ENCODE assay signal across 1 fruit fly cellular context in genomic region chr3L:21832203-21833160, dm6.
TF ChIP-seq lines count a peak whose summit lies in the region.

TSS of gene CG7148 (minus strand) at chr3L:21832253.
TSS of gene Nopp140 (plus strand) at chr3L:21832774.

TF ChIP-seq in whole organism, embryonic, 481 proteins besides CTCF, POLR2A, EP300 and RAD21 (continued from another document and continues in another):
- TF ChIP-seq pzg (GFP tag; optimal IDR thresholded peaks at IDR 0.05; lab: Kevin White, UChicago): peak; percentile 91
- peak; percentile 69 for TF ChIP-seq Xrp1 (GFP tag; IDR thresholded peaks at IDR 0.05; lab: Robert Waterston, UW)
- no peak for TF ChIP-seq pita (GFP tag; optimal IDR thresholded peaks at IDR 0.05; lab: Kevin White, UChicago)
- peak; percentile 71 for TF ChIP-seq mirr (GFP tag; optimal IDR thresholded peaks at IDR 0.05; lab: Kevin White, UChicago)
- TF ChIP-seq Hr51 (GFP tag; optimal IDR thresholded peaks at IDR 0.05; lab: Kevin White, UChicago): peak; percentile 52 to 59
- no peak for TF ChIP-seq hbn (GFP tag; IDR thresholded peaks at IDR 0.05; lab: Robert Waterston, UW; ENCODE audit: partially characterized antibody)
- TF ChIP-seq CG12104 (GFP tag; optimal IDR thresholded peaks at IDR 0.05; lab: Kevin White, UChicago): no peak
- TF ChIP-seq emc (GFP tag; optimal IDR thresholded peaks at IDR 0.05; lab: Kevin White, UChicago): peak; percentile 51
- peak; percentile 46 for TF ChIP-seq nom (GFP tag; optimal IDR thresholded peaks at IDR 0.05; lab: Kevin White, UChicago)
- TF ChIP-seq nau (GFP tag; optimal IDR thresholded peaks at IDR 0.05; lab: Kevin White, UChicago): no peak
- TF ChIP-seq CG4854 (GFP tag; optimal IDR thresholded peaks at IDR 0.05; lab: Kevin White, UChicago): peak; percentile 46
- TF ChIP-seq wor (GFP tag; IDR thresholded peaks at IDR 0.05; lab: Robert Waterston, UW): no peak
- TF ChIP-seq croc (GFP tag; conservative IDR thresholded peaks at IDR 0.05; lab: Robert Waterston, UW): no peak
- no peak for TF ChIP-seq cg (GFP tag; optimal IDR thresholded peaks at IDR 0.05; lab: Kevin White, UChicago)
- TF ChIP-seq Doc3 (GFP tag; IDR thresholded peaks at IDR 0.05; lab: Robert Waterston, UW; ENCODE audit: partially characterized antibody): no peak
- TF ChIP-seq CG6854 (GFP tag; optimal IDR thresholded peaks at IDR 0.05; lab: Kevin White, UChicago): no peak
- peak; percentile 13; the same call in 1 of the 3 replicates for TF ChIP-seq C15 (GFP tag; IDR thresholded peaks at IDR 0.05; lab: Robert Waterston, UW)
- peak; percentile 27 for TF ChIP-seq Dad (GFP tag; optimal IDR thresholded peaks at IDR 0.05; lab: Kevin White, UChicago)
- no peak for TF ChIP-seq Lpt (GFP tag; optimal IDR thresholded peaks at IDR 0.05; lab: Kevin White, UChicago)
- TF ChIP-seq Sox100B (GFP tag; optimal IDR thresholded peaks at IDR 0.05; lab: Kevin White, UChicago): peak; percentile 3
- TF ChIP-seq CG3995 (GFP tag; optimal IDR thresholded peaks at IDR 0.05; lab: Kevin White, UChicago): peak; percentile 13
- TF ChIP-seq CG8281 (tag; optimal IDR thresholded peaks at IDR 0.05; lab: Kevin White, UChicago): peak; percentile 13
- TF ChIP-seq CG3407 (GFP tag; optimal IDR thresholded peaks at IDR 0.05; lab: Kevin White, UChicago): peak; percentile 2
- no peak for TF ChIP-seq Elba2 (GFP tag; optimal IDR thresholded peaks at IDR 0.05; lab: Kevin White, UChicago)
- peak; percentile 76 for TF ChIP-seq CG4820 (GFP tag; optimal IDR thresholded peaks at IDR 0.05; lab: Kevin White, UChicago)
- TF ChIP-seq sob (GFP tag; IDR thresholded peaks at IDR 0.05; lab: Robert Waterston, UW): peak; percentile 80
- peak; percentile 39; the same call in 1 of the 2 replicates for TF ChIP-seq CG13287 (GFP tag; IDR thresholded peaks at IDR 0.05; lab: Robert Waterston, UW; ENCODE audit: partially characterized antibody)
- no peak for TF ChIP-seq CG2678 (tag; optimal IDR thresholded peaks at IDR 0.05; lab: Kevin White, UChicago)
- peak; percentile 81 for TF ChIP-seq trem (tag; optimal IDR thresholded peaks at IDR 0.05; lab: Kevin White, UChicago)
- no peak for TF ChIP-seq CG10959 (GFP tag; IDR thresholded peaks at IDR 0.05; lab: Robert Waterston, UW)
- no peak for TF ChIP-seq h (optimal IDR thresholded peaks at IDR 0.05; lab: Kevin White, UChicago)
- TF ChIP-seq pum (GFP tag; optimal IDR thresholded peaks at IDR 0.05; lab: Kevin White, UChicago): peak; percentile 47
- TF ChIP-seq sens-2 (GFP tag; IDR thresholded peaks at IDR 0.05; lab: Robert Waterston, UW): no peak
- no peak for TF ChIP-seq Doc2 (GFP tag; IDR thresholded peaks at IDR 0.05; lab: Robert Waterston, UW)
- no peak for TF ChIP-seq CG11093 (GFP tag; IDR thresholded peaks at IDR 0.05; lab: Robert Waterston, UW)
- peak; percentile 70 for TF ChIP-seq CG12942 (GFP tag; optimal IDR thresholded peaks at IDR 0.05; lab: Kevin White, UChicago)
- peak; percentile 67 for TF ChIP-seq CG9817 (tag; optimal IDR thresholded peaks at IDR 0.05; lab: Kevin White, UChicago)
- no peak for TF ChIP-seq usp (GFP tag; optimal IDR thresholded peaks at IDR 0.05; lab: Kevin White, UChicago)
- TF ChIP-seq Dll (GFP tag; IDR thresholded peaks at IDR 0.05; lab: Robert Waterston, UW; ENCODE audit: partially characterized antibody): 0 out of 4 replicates have a peak, but pooled peaks have one; percentile 35
- TF ChIP-seq D19B (GFP tag; optimal IDR thresholded peaks at IDR 0.05; lab: Kevin White, UChicago): peak; percentile 33
- TF ChIP-seq wdn (GFP tag; IDR thresholded peaks at IDR 0.05; lab: Robert Waterston, UW): peak; percentile 61
- peak; percentile 9 for TF ChIP-seq CG13123 (GFP tag; optimal IDR thresholded peaks at IDR 0.05; lab: Kevin White, UChicago)
- peak; percentile 42 for TF ChIP-seq dmrt11E (tag; optimal IDR thresholded peaks at IDR 0.05; lab: Kevin White, UChicago)
- TF ChIP-seq CG5245 (GFP tag; optimal IDR thresholded peaks at IDR 0.05; lab: Kevin White, UChicago): peak; percentile 69
- TF ChIP-seq tgo (GFP tag; IDR thresholded peaks at IDR 0.05; lab: Robert Waterston, UW): peak; percentile 59
- no peak for TF ChIP-seq Hr39 (optimal IDR thresholded peaks at IDR 0.05; lab: Kevin White, UChicago)
- no peak for TF ChIP-seq D (optimal IDR thresholded peaks at IDR 0.05; lab: Kevin White, UChicago)
- peak; percentile 25 for TF ChIP-seq D (GFP tag; optimal IDR thresholded peaks at IDR 0.05; lab: Kevin White, UChicago)
- TF ChIP-seq sr (GFP tag; IDR thresholded peaks at IDR 0.05; lab: Robert Waterston, UW): peak; percentile 8; the same call in 1 of the 3 replicates
- TF ChIP-seq ac (GFP tag; optimal IDR thresholded peaks at IDR 0.05; lab: Kevin White, UChicago): no peak
- peak; percentile 10 for TF ChIP-seq CG12744 (GFP tag; optimal IDR thresholded peaks at IDR 0.05; lab: Kevin White, UChicago)
- TF ChIP-seq jumu (GFP tag; optimal IDR thresholded peaks at IDR 0.05; lab: Kevin White, UChicago): peak; percentile 51
- peak; percentile 76 for TF ChIP-seq CG9609 (GFP tag; optimal IDR thresholded peaks at IDR 0.05; lab: Kevin White, UChicago)
- TF ChIP-seq Mad (GFP tag; optimal IDR thresholded peaks at IDR 0.05; lab: Kevin White, UChicago): peak; percentile 54
- TF ChIP-seq CG6654 (GFP tag; optimal IDR thresholded peaks at IDR 0.05; lab: Kevin White, UChicago): no peak
- peak; percentile 16 for TF ChIP-seq CG4707 (GFP tag; optimal IDR thresholded peaks at IDR 0.05; lab: Kevin White, UChicago)
- TF ChIP-seq lmd (GFP tag; IDR thresholded peaks at IDR 0.05; lab: Robert Waterston, UW): peak; percentile 66; the same call in 1 of the 2 replicates
- no peak for TF ChIP-seq inv (GFP tag; IDR thresholded peaks at IDR 0.05; lab: Robert Waterston, UW; ENCODE audit: partially characterized antibody)
- peak; percentile 85 for TF ChIP-seq slbo (GFP tag; IDR thresholded peaks at IDR 0.05; lab: Robert Waterston, UW)
- TF ChIP-seq Oli (tag; optimal IDR thresholded peaks at IDR 0.05; lab: Kevin White, UChicago): peak; percentile 32
- TF ChIP-seq HmgZ (tag; optimal IDR thresholded peaks at IDR 0.05; lab: Kevin White, UChicago): peak; percentile 83
- peak; percentile 10 for TF ChIP-seq slp2 (GFP tag; optimal IDR thresholded peaks at IDR 0.05; lab: Kevin White, UChicago)
- peak; percentile 68 for TF ChIP-seq her (GFP tag; optimal IDR thresholded peaks at IDR 0.05; lab: Kevin White, UChicago)
- peak; percentile 63 for TF ChIP-seq unpg (GFP tag; optimal IDR thresholded peaks at IDR 0.05; lab: Kevin White, UChicago)
- no peak for TF ChIP-seq nerfin-2 (GFP tag; IDR thresholded peaks at IDR 0.05; lab: Robert Waterston, UW; ENCODE audit: partially characterized antibody)
- TF ChIP-seq maf-S (GFP tag; optimal IDR thresholded peaks at IDR 0.05; lab: Kevin White, UChicago): peak; percentile 45
- TF ChIP-seq dysf (GFP tag; IDR thresholded peaks at IDR 0.05; lab: Robert Waterston, UW): peak; percentile 69
- peak; percentile 53 for TF ChIP-seq CG10147 (GFP tag; optimal IDR thresholded peaks at IDR 0.05; lab: Kevin White, UChicago)
- no peak for TF ChIP-seq ap (GFP tag; IDR thresholded peaks at IDR 0.05; lab: Robert Waterston, UW)
- TF ChIP-seq Lhr (GFP tag; optimal IDR thresholded peaks at IDR 0.05; lab: Kevin White, UChicago): peak; percentile 32
- TF ChIP-seq Poxn (GFP tag; IDR thresholded peaks at IDR 0.05; lab: Robert Waterston, UW): no peak
- no peak for TF ChIP-seq NK7.1 (GFP tag; optimal IDR thresholded peaks at IDR 0.05; lab: Kevin White, UChicago)
- TF ChIP-seq crol (GFP tag; IDR thresholded peaks at IDR 0.05; lab: Robert Waterston, UW): no peak
- peak; percentile 83 for TF ChIP-seq CG32532 (GFP tag; IDR thresholded peaks at IDR 0.05; lab: Robert Waterston, UW)
- no peak for TF ChIP-seq kni (GFP tag; optimal IDR thresholded peaks at IDR 0.05; lab: Kevin White, UChicago)
- TF ChIP-seq CG12155 (GFP tag; optimal IDR thresholded peaks at IDR 0.05; lab: Kevin White, UChicago): peak; percentile 61
- peak; percentile 55 for TF ChIP-seq E2f2 (GFP tag; IDR thresholded peaks at IDR 0.05; lab: Robert Waterston, UW)
- peak; percentile 76 for TF ChIP-seq HmgD (GFP tag; optimal IDR thresholded peaks at IDR 0.05; lab: Kevin White, UChicago)
- TF ChIP-seq CG7745 (tag; optimal IDR thresholded peaks at IDR 0.05; lab: Kevin White, UChicago): no peak
- TF ChIP-seq insv (GFP tag; optimal IDR thresholded peaks at IDR 0.05; lab: Kevin White, UChicago): peak in 1 of 2 experiments; percentile 51
- peak; percentile 9 for TF ChIP-seq zen (tag; optimal IDR thresholded peaks at IDR 0.05; lab: Kevin White, UChicago)
- TF ChIP-seq ken (GFP tag; IDR thresholded peaks at IDR 0.05; lab: Robert Waterston, UW): peak; percentile 82
- peak; percentile 64 for TF ChIP-seq Fer1 (GFP tag; optimal IDR thresholded peaks at IDR 0.05; lab: Kevin White, UChicago)
- TF ChIP-seq CG15073 (GFP tag; optimal IDR thresholded peaks at IDR 0.05; lab: Kevin White, UChicago): no peak
- peak; percentile 27 for TF ChIP-seq CG15601 (tag; optimal IDR thresholded peaks at IDR 0.05; lab: Kevin White, UChicago)
- TF ChIP-seq bigmax (GFP tag; optimal IDR thresholded peaks at IDR 0.05; lab: Kevin White, UChicago): no peak
- TF ChIP-seq Rx (GFP tag; IDR thresholded peaks at IDR 0.05; lab: Robert Waterston, UW): peak; percentile 42; the same call in 1 of the 2 replicates
- no peak for TF ChIP-seq disco-r (GFP tag; optimal IDR thresholded peaks at IDR 0.05; lab: Kevin White, UChicago)
- peak; percentile 30 for TF ChIP-seq pnt (GFP tag; optimal IDR thresholded peaks at IDR 0.05; lab: Kevin White, UChicago)
- TF ChIP-seq Scr (GFP tag; IDR thresholded peaks at IDR 0.05; lab: Robert Waterston, UW; ENCODE audit: partially characterized antibody): no peak; the same call in 1 of the 2 replicates
- TF ChIP-seq CG12659 (GFP tag; optimal IDR thresholded peaks at IDR 0.05; lab: Kevin White, UChicago): peak; percentile 78
- TF ChIP-seq CG30020 (tag; optimal IDR thresholded peaks at IDR 0.05; lab: Kevin White, UChicago): peak; percentile 74
- TF ChIP-seq CG2120 (GFP tag; optimal IDR thresholded peaks at IDR 0.05; lab: Kevin White, UChicago): peak; percentile 81
- peak; percentile 70 for TF ChIP-seq lilli (GFP tag; optimal IDR thresholded peaks at IDR 0.05; lab: Kevin White, UChicago)
- 0 out of 3 replicates have a peak, but pooled peaks have one; percentile 15 for TF ChIP-seq CG7357 (GFP tag; IDR thresholded peaks at IDR 0.05; lab: Robert Waterston, UW)
- TF ChIP-seq Fer2 (tag; optimal IDR thresholded peaks at IDR 0.05; lab: Kevin White, UChicago): peak; percentile 44
- no peak for TF ChIP-seq psq (GFP tag; optimal IDR thresholded peaks at IDR 0.05; lab: Kevin White, UChicago)
- peak; percentile 63 for TF ChIP-seq Dip3 (GFP tag; optimal IDR thresholded peaks at IDR 0.05; lab: Kevin White, UChicago)
- peak; percentile 63 for TF ChIP-seq CG7839 (tag; optimal IDR thresholded peaks at IDR 0.05; lab: Kevin White, UChicago)
- 0 out of 2 replicates have a peak, but pooled peaks have one; percentile 54 for TF ChIP-seq E2f1 (GFP tag; IDR thresholded peaks at IDR 0.05; lab: Robert Waterston, UW)
- peak; percentile 60 for TF ChIP-seq CG18262 (tag; optimal IDR thresholded peaks at IDR 0.05; lab: Kevin White, UChicago)
- peak; percentile 67 for TF ChIP-seq CG13424 (tag; optimal IDR thresholded peaks at IDR 0.05; lab: Kevin White, UChicago)
- TF ChIP-seq CG2116 (GFP tag; optimal IDR thresholded peaks at IDR 0.05; lab: Kevin White, UChicago): peak; percentile 53
- TF ChIP-seq CG17829 (tag; optimal IDR thresholded peaks at IDR 0.05; lab: Kevin White, UChicago): peak; percentile 61
- TF ChIP-seq CG14860 (GFP tag; IDR thresholded peaks at IDR 0.05; lab: Robert Waterston, UW; ENCODE audit: partially characterized antibody): no peak
- no peak for TF ChIP-seq Hr78 (GFP tag; optimal IDR thresholded peaks at IDR 0.05; lab: Kevin White, UChicago)
- peak; percentile 39 for TF ChIP-seq nerfin-1 (tag; optimal IDR thresholded peaks at IDR 0.05; lab: Kevin White, UChicago)
- TF ChIP-seq MTF-1 (GFP tag; optimal IDR thresholded peaks at IDR 0.05; lab: Kevin White, UChicago; ENCODE audit: borderline replicate concordance): peak; percentile 40
- TF ChIP-seq CG14965 (GFP tag; optimal IDR thresholded peaks at IDR 0.05; lab: Kevin White, UChicago; ENCODE audit: borderline replicate concordance): no peak
- TF ChIP-seq gro (GFP tag; optimal IDR thresholded peaks at IDR 0.05; lab: Kevin White, UChicago): peak; percentile 24
- TF ChIP-seq CG16815 (GFP tag; optimal IDR thresholded peaks at IDR 0.05; lab: Kevin White, UChicago): peak; percentile 35
- peak; percentile 78; the same call in 1 of the 4 replicates for TF ChIP-seq chinmo (GFP tag; IDR thresholded peaks at IDR 0.05; lab: Robert Waterston, UW; ENCODE audit: partially characterized antibody)
- peak; percentile 49 for TF ChIP-seq CG8388 (GFP tag; optimal IDR thresholded peaks at IDR 0.05; lab: Kevin White, UChicago)
- no peak for TF ChIP-seq lov (optimal IDR thresholded peaks at IDR 0.05; lab: Kevin White, UChicago)
- peak; percentile 54; the same call in 1 of the 3 replicates for TF ChIP-seq lov (GFP tag; IDR thresholded peaks at IDR 0.05; lab: Robert Waterston, UW)
- peak; percentile 57 for TF ChIP-seq az2 (GFP tag; optimal IDR thresholded peaks at IDR 0.05; lab: Kevin White, UChicago)
- TF ChIP-seq ara (GFP tag; IDR thresholded peaks at IDR 0.05; lab: Robert Waterston, UW): 0 out of 2 replicates have a peak, but pooled peaks have one; percentile 41
- peak; percentile 35 for TF ChIP-seq CG6254 (GFP tag; optimal IDR thresholded peaks at IDR 0.05; lab: Kevin White, UChicago)
- no peak for TF ChIP-seq da (GFP tag; optimal IDR thresholded peaks at IDR 0.05; lab: Kevin White, UChicago)
- TF ChIP-seq Dek (tag; optimal IDR thresholded peaks at IDR 0.05; lab: Kevin White, UChicago): peak; percentile 46
- no peak for TF ChIP-seq aop (GFP tag; IDR thresholded peaks at IDR 0.05; lab: Robert Waterston, UW)
- TF ChIP-seq odd (GFP tag; optimal IDR thresholded peaks at IDR 0.05; lab: Kevin White, UChicago): no peak
- TF ChIP-seq CG6683 (GFP tag; optimal IDR thresholded peaks at IDR 0.05; lab: Kevin White, UChicago): peak; percentile 43
- peak; percentile 35; the same call in 1 of the 2 replicates for TF ChIP-seq CG9215 (GFP tag; IDR thresholded peaks at IDR 0.05; lab: Robert Waterston, UW)
- no peak for TF ChIP-seq z (GFP tag; IDR thresholded peaks at IDR 0.05; lab: Robert Waterston, UW)
- peak; percentile 78 for TF ChIP-seq CG17912 (GFP tag; optimal IDR thresholded peaks at IDR 0.05; lab: Kevin White, UChicago)
- peak; percentile 91 for TF ChIP-seq CG34422 (GFP tag; IDR thresholded peaks at IDR 0.05; lab: Robert Waterston, UW)
- no peak for TF ChIP-seq zf30C (GFP tag; optimal IDR thresholded peaks at IDR 0.05; lab: Kevin White, UChicago)
- TF ChIP-seq kah (GFP tag; optimal IDR thresholded peaks at IDR 0.05; lab: Kevin White, UChicago): peak; percentile 12
- TF ChIP-seq CG8478 (optimal IDR thresholded peaks at IDR 0.05; lab: Kevin White, UChicago): no peak
